Fruit fly (Drosophila melanogaster): ENCODE measurements around the gene CG33764.

CG33764 gene

DNA sequence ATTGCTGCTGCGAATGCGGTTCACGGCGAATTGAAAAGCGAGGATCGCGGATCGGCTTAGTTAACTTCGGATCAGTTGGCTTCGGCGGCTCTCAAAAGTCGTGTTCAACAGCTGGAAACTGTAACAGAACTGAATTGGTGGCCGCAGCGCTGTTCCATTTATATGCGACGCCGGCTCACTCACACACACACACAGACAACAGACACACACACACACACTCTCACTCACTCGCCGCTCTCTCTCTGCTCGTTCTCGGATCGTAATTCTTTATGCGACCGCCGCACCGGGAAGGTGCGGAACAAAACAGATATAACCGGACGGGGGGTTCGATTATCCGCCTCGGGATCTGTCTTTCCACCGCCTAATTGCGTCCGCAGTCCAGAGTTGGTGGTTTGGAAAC, 40.1 kb downstream of the CG33764 start, which contains the start of gene CG46460 (continued):
- no peak for TF ChIP-seq CG7928 (GFP tag; optimal IDR thresholded peaks at IDR 0.05)
- TF ChIP-seq cato (GFP tag; optimal IDR thresholded peaks at IDR 0.05; ENCODE audit: borderline replicate concordance) = no peak
- no peak for TF ChIP-seq pb (GFP tag; optimal IDR thresholded peaks at IDR 0.05)
- no peak for TF ChIP-seq pan (optimal IDR thresholded peaks at IDR 0.05)
- no peak for TF ChIP-seq pan (GFP tag; optimal IDR thresholded peaks at IDR 0.05 in 1 of 2, IDR thresholded peaks at IDR 0.05 in 1 of 2)
- TF ChIP-seq CG18476 (GFP tag; optimal IDR thresholded peaks at IDR 0.05) = no peak
- no peak for TF ChIP-seq ro (GFP tag; IDR thresholded peaks at IDR 0.05)
- TF ChIP-seq C15 (GFP tag; IDR thresholded peaks at IDR 0.05) = no peak
- no peak for TF ChIP-seq CG17912 (GFP tag; optimal IDR thresholded peaks at IDR 0.05)
- TF ChIP-seq CrebB (tag; optimal IDR thresholded peaks at IDR 0.05) = no peak
- peak; percentile 43; the same call in 1 of the 3 replicates for TF ChIP-seq Opbp (GFP tag; IDR thresholded peaks at IDR 0.05; ENCODE audit: partially characterized antibody)
- TF ChIP-seq ato (GFP tag; IDR thresholded peaks at IDR 0.05; ENCODE audit: partially characterized antibody) = no peak
- no peak for TF ChIP-seq Bgb (GFP tag; IDR thresholded peaks at IDR 0.05; ENCODE audit: partially characterized antibody)
- no peak for TF ChIP-seq fd96Cb (tag; optimal IDR thresholded peaks at IDR 0.05)
- TF ChIP-seq CG10431 (GFP tag; optimal IDR thresholded peaks at IDR 0.05) = no peak
- no peak for TF ChIP-seq Sin3A (optimal IDR thresholded peaks at IDR 0.05)
- no peak for TF ChIP-seq CG4820 (GFP tag; optimal IDR thresholded peaks at IDR 0.05)
- TF ChIP-seq CG9817 (tag; optimal IDR thresholded peaks at IDR 0.05) = no peak
- TF ChIP-seq CG4328 (GFP tag; optimal IDR thresholded peaks at IDR 0.05) = no peak
- TF ChIP-seq CG6254 (GFP tag; optimal IDR thresholded peaks at IDR 0.05) = no peak
- no peak for TF ChIP-seq seq (GFP tag; IDR thresholded peaks at IDR 0.05)
- peak; percentile 41; the same call in 1 of the 2 replicates for TF ChIP-seq vvl (GFP tag; IDR thresholded peaks at IDR 0.05)
- no peak for TF ChIP-seq dmrt11E (tag; optimal IDR thresholded peaks at IDR 0.05)
- no peak for TF ChIP-seq wor (GFP tag; IDR thresholded peaks at IDR 0.05)
- no peak for TF ChIP-seq CTCF (GFP tag; optimal IDR thresholded peaks at IDR 0.05)
- TF ChIP-seq Rfx (GFP tag; IDR thresholded peaks at IDR 0.05) = 0 out of 2 replicates have a peak, but pooled peaks have one; percentile 12
- TF ChIP-seq ap (GFP tag; IDR thresholded peaks at IDR 0.05) = no peak
- no peak for TF ChIP-seq Mrtf (GFP tag; IDR thresholded peaks at IDR 0.05)
- TF ChIP-seq salm (tag; optimal IDR thresholded peaks at IDR 0.05) = no peak
- TF ChIP-seq twi (tag; optimal IDR thresholded peaks at IDR 0.05) = no peak
- no peak for TF ChIP-seq ssp (GFP tag; IDR thresholded peaks at IDR 0.05)
- TF ChIP-seq CG17568 (GFP tag; optimal IDR thresholded peaks at IDR 0.05) = no peak
- no peak for TF ChIP-seq fd102C (GFP tag; optimal IDR thresholded peaks at IDR 0.05)
- no peak for TF ChIP-seq en (GFP tag; optimal IDR thresholded peaks at IDR 0.05)
- TF ChIP-seq NFAT (GFP tag; IDR thresholded peaks at IDR 0.05) = no peak
- no peak for TF ChIP-seq Atf3 (GFP tag; optimal IDR thresholded peaks at IDR 0.05)
- TF ChIP-seq CG13296 (GFP tag; optimal IDR thresholded peaks at IDR 0.05) = no peak
- no peak for TF ChIP-seq CG30431 (GFP tag; optimal IDR thresholded peaks at IDR 0.05)
- no peak for TF ChIP-seq CG3847 (GFP tag; IDR thresholded peaks at IDR 0.05)
- no peak for TF ChIP-seq CG7745 (tag; optimal IDR thresholded peaks at IDR 0.05)
- TF ChIP-seq Elba2 (GFP tag; optimal IDR thresholded peaks at IDR 0.05) = no peak
- TF ChIP-seq trh (GFP tag; optimal IDR thresholded peaks at IDR 0.05) = no peak
- no peak for TF ChIP-seq stc (GFP tag; IDR thresholded peaks at IDR 0.05)
- TF ChIP-seq CG14860 (GFP tag; IDR thresholded peaks at IDR 0.05; ENCODE audit: partially characterized antibody) = no peak
- no peak for TF ChIP-seq Stat92E (GFP tag; optimal IDR thresholded peaks at IDR 0.05)
- TF ChIP-seq Pdp1 (GFP tag; optimal IDR thresholded peaks at IDR 0.05) = no peak
- TF ChIP-seq Dip3 (GFP tag; optimal IDR thresholded peaks at IDR 0.05) = no peak
- TF ChIP-seq CG10543 (GFP tag; optimal IDR thresholded peaks at IDR 0.05) = peak; percentile 27
- no peak for TF ChIP-seq dati (GFP tag; IDR thresholded peaks at IDR 0.05)
- TF ChIP-seq tio (GFP tag; optimal IDR thresholded peaks at IDR 0.05) = no peak
- TF ChIP-seq Gsc (GFP tag; IDR thresholded peaks at IDR 0.05) = no peak
- TF ChIP-seq CG2129 (GFP tag; IDR thresholded peaks at IDR 0.05; ENCODE audit: partially characterized antibody) = no peak
